Fruit fly (Drosophila melanogaster) whole organism, embryonic: ENCODE results near the gene CG2993.
A peak's percentile ranks its signal among the peaks of the same experiment; 100 is the strongest.

Experiments used
- Abd-B ChIP-seq: fragments of 200-800 bp; sonication (Bioruptor generic); optimal IDR thresholded peaks from 2 replicates; lab custom pipeline; 2018; ENCODE audit warnings: missing biosample characterization, mild to moderate bottlenecking, missing genetic modification characterization, moderate library complexity
- B-H2 ChIP-seq: fragments of 200-800 bp; sonication (Bioruptor generic); optimal IDR thresholded peaks from 2 replicates; lab custom pipeline; 2018; ENCODE audit warnings: missing biosample characterization, mild to moderate bottlenecking, missing genetic modification characterization
- CG10209 ChIP-seq: fragments of 200-800 bp; sonication (Bioruptor generic); optimal IDR thresholded peaks from 3 replicates; lab custom pipeline; 2017; ENCODE audit warnings: missing biosample characterization, mild to moderate bottlenecking, missing genetic modification characterization, missing genetic modification reagents
- CG1024 ChIP-seq: fragments of 200-800 bp; sonication (Bioruptor generic); IDR thresholded peaks from 2 replicates; pipeline ENCODE4 v1.3.6; 2022; ENCODE audit warnings: missing biosample characterization, missing genetic modification characterization
- CG12391 ChIP-seq: fragments of 200-800 bp; sonication (Bioruptor generic); optimal IDR thresholded peaks from 3 replicates; lab custom pipeline; 2018; ENCODE audit warnings: missing biosample characterization, mild to moderate bottlenecking, missing genetic modification characterization, moderate library complexity
- CG12942 ChIP-seq: fragments of 200-800 bp; sonication (Bioruptor generic); optimal IDR thresholded peaks from 3 replicates; lab custom pipeline; 2016; ENCODE audit warnings: missing biosample characterization, missing genetic modification characterization
- CG13287 ChIP-seq: fragments of 200-800 bp; sonication (Bioruptor generic); IDR thresholded peaks from 2 replicates; pipeline ENCODE4 v1.3.6; 2022; ENCODE audit warnings: missing biosample characterization, missing genetic modification characterization; ENCODE audit not compliant: partially characterized antibody
- CG13296 ChIP-seq: fragments of 200-800 bp; sonication (Bioruptor generic); optimal IDR thresholded peaks from 3 replicates; lab custom pipeline; 2018; ENCODE audit warnings: missing biosample characterization, mild to moderate bottlenecking, missing genetic modification characterization
- CG17328 ChIP-seq: fragments of 200-800 bp; sonication (Bioruptor generic); IDR thresholded peaks from 2 replicates; pipeline ENCODE4 v1.3.6; 2022; ENCODE audit warnings: missing biosample characterization, missing genetic modification characterization
- CG17568 ChIP-seq: fragments of 200-800 bp; sonication (Bioruptor generic); optimal IDR thresholded peaks from 2 replicates; lab custom pipeline; 2018; ENCODE audit warnings: missing biosample characterization, mild to moderate bottlenecking, missing genetic modification characterization, moderate library complexity
- CG2120 ChIP-seq: fragments of 200-800 bp; sonication (Bioruptor generic); optimal IDR thresholded peaks from 3 replicates; lab custom pipeline; 2016; ENCODE audit warnings: missing biosample characterization, missing genetic modification characterization
- CG31441 ChIP-seq: fragments of 200-800 bp; sonication (Bioruptor generic); IDR thresholded peaks from 2 replicates; pipeline ENCODE4 v1.3.6; 2022; ENCODE audit warnings: missing biosample characterization, missing genetic modification characterization
- CG3847 ChIP-seq: fragments of 200-800 bp; sonication (Bioruptor generic); IDR thresholded peaks from 2 replicates; pipeline ENCODE4 v1.3.6; 2022; ENCODE audit warnings: missing biosample characterization, missing genetic modification characterization
- CG4617 ChIP-seq: fragments of 200-800 bp; sonication (Bioruptor generic); optimal IDR thresholded peaks from 3 replicates; lab custom pipeline; 2016; ENCODE audit warnings: missing biosample characterization, missing genetic modification characterization, borderline replicate concordance
- CG5180 ChIP-seq: fragments of 200-800 bp; sonication (Bioruptor generic); optimal IDR thresholded peaks from 3 replicates; lab custom pipeline; 2017; ENCODE audit warnings: missing biosample characterization, missing genetic modification characterization, mild to moderate bottlenecking, moderate library complexity, missing genetic modification reagents
- CG6765 ChIP-seq: fragments of 200-800 bp; sonication (Bioruptor generic); optimal IDR thresholded peaks from 3 replicates; lab custom pipeline; 2017; ENCODE audit warnings: missing biosample characterization, mild to moderate bottlenecking, missing genetic modification characterization
- CG7556 ChIP-seq: fragments of 200-800 bp; sonication (Bioruptor generic); optimal IDR thresholded peaks from 2 replicates; lab custom pipeline; 2017; ENCODE audit warnings: missing biosample characterization, mild to moderate bottlenecking, missing genetic modification characterization
- CG8089 ChIP-seq: fragments of 200-800 bp; sonication (Bioruptor generic); optimal IDR thresholded peaks from 3 replicates; lab custom pipeline; 2016; ENCODE audit warnings: missing biosample characterization, missing genetic modification characterization
- CG8359 ChIP-seq: fragments of 200-800 bp; sonication (Bioruptor generic); optimal IDR thresholded peaks from 2 replicates; lab custom pipeline; 2017; ENCODE audit warnings: missing biosample characterization, mild to moderate bottlenecking, missing genetic modification characterization, borderline replicate concordance
- CG9215 ChIP-seq: fragments of 200-800 bp; sonication (Bioruptor generic); IDR thresholded peaks from 2 replicates; pipeline ENCODE4 v1.3.6; 2022; ENCODE audit warnings: missing biosample characterization, missing genetic modification characterization
- CG9817 ChIP-seq: fragments of 200-800 bp; sonication (Bioruptor generic); optimal IDR thresholded peaks from 2 replicates; lab custom pipeline; 2018; ENCODE audit warnings: missing biosample characterization, mild to moderate bottlenecking, missing genetic modification characterization, moderate library complexity
- D19B ChIP-seq: fragments of 200-800 bp; sonication (Bioruptor generic); optimal IDR thresholded peaks from 2 replicates; lab custom pipeline; 2017; ENCODE audit warnings: missing biosample characterization, mild to moderate bottlenecking, missing genetic modification characterization
- Dek ChIP-seq: fragments of 200-800 bp; sonication (Bioruptor generic); optimal IDR thresholded peaks from 3 replicates; lab custom pipeline; 2019; ENCODE audit warnings: missing biosample characterization, mild to moderate bottlenecking, missing genetic modification characterization, moderate library complexity
- E2f1 ChIP-seq: fragments of 200-800 bp; sonication (Bioruptor generic); IDR thresholded peaks from 2 replicates; pipeline ENCODE4 v1.3.6; 2022; ENCODE audit warnings: missing biosample characterization, missing genetic modification characterization
- Fer3 ChIP-seq: fragments of 200-800 bp; sonication (Bioruptor generic); optimal IDR thresholded peaks from 2 replicates; lab custom pipeline; 2018; ENCODE audit warnings: missing biosample characterization, mild to moderate bottlenecking, missing genetic modification characterization, moderate library complexity
- HHEX ChIP-seq: fragments of 200-800 bp; sonication (Bioruptor generic); optimal IDR thresholded peaks from 3 replicates; lab custom pipeline; 2017; ENCODE audit warnings: missing biosample characterization, mild to moderate bottlenecking, missing genetic modification characterization, missing genetic modification reagents
- Hey ChIP-seq: fragments of 200-800 bp; sonication (Bioruptor generic); optimal IDR thresholded peaks from 3 replicates; lab custom pipeline; 2018; ENCODE audit warnings: missing biosample characterization, mild to moderate bottlenecking, missing genetic modification characterization
- Meics ChIP-seq: fragments of 200-800 bp; sonication (Bioruptor generic); optimal IDR thresholded peaks from 2 replicates; lab custom pipeline; 2017; ENCODE audit warnings: missing biosample characterization, mild to moderate bottlenecking, missing genetic modification characterization
- Rx ChIP-seq: fragments of 200-800 bp; sonication (Bioruptor generic); IDR thresholded peaks from 2 replicates; pipeline ENCODE4 v1.3.6; 2022; ENCODE audit warnings: missing biosample characterization, missing genetic modification characterization
- Sox100B ChIP-seq: fragments of 200-800 bp; sonication (Bioruptor generic); optimal IDR thresholded peaks from 3 replicates; lab custom pipeline; 2018; ENCODE audit warnings: missing biosample characterization, mild to moderate bottlenecking, missing genetic modification characterization
- Sox102F ChIP-seq: fragments of 200-800 bp; sonication (Bioruptor generic); optimal IDR thresholded peaks from 2 replicates; lab custom pipeline; 2018; ENCODE audit warnings: missing biosample characterization, mild to moderate bottlenecking, missing genetic modification characterization, moderate library complexity
- Taf1 ChIP-seq: fragments of 200-800 bp; sonication (Bioruptor generic); IDR thresholded peaks from 2 replicates; pipeline ENCODE4 v1.3.6; 2022; ENCODE audit warnings: missing biosample characterization, missing genetic modification characterization
- ab ChIP-seq: fragments of 200-800 bp; sonication (Bioruptor generic); optimal IDR thresholded peaks from 2 replicates; lab custom pipeline; 2016; ENCODE audit warnings: missing biosample characterization, missing genetic modification characterization
- az2 ChIP-seq: fragments of 200-800 bp; sonication (Bioruptor generic); optimal IDR thresholded peaks from 3 replicates; lab custom pipeline; 2016; ENCODE audit warnings: missing biosample characterization, missing genetic modification characterization
- caup ChIP-seq: fragments of 200-800 bp; sonication (Bioruptor generic); optimal IDR thresholded peaks from 3 replicates; lab custom pipeline; 2017; ENCODE audit warnings: missing biosample characterization, mild to moderate bottlenecking, missing genetic modification characterization, moderate library complexity; ENCODE audit not compliant: severe bottlenecking
- chinmo ChIP-seq: fragments of 200-800 bp; sonication (Bioruptor generic); IDR thresholded peaks from 4 replicates; pipeline ENCODE4 v1.3.6; 2022; ENCODE audit warnings: missing biosample characterization, missing genetic modification characterization; ENCODE audit not compliant: partially characterized antibody
- crol ChIP-seq: fragments of 200-800 bp; sonication (Bioruptor generic); IDR thresholded peaks from 2 replicates; pipeline ENCODE4 v1.3.6; 2022; ENCODE audit warnings: missing biosample characterization, missing genetic modification characterization
- danr ChIP-seq: fragments of 200-800 bp; sonication (Bioruptor generic); IDR thresholded peaks from 2 replicates; pipeline ENCODE4 v1.3.6; 2022; ENCODE audit warnings: missing biosample characterization, missing genetic modification characterization
- dpn ChIP-seq, 2 experiments: fragments of 200-800 bp; sonication (Bioruptor generic); optimal IDR thresholded peaks; 3 replicates each; lab custom pipeline; 2016; ENCODE audit warnings: missing biosample characterization in 2 of 2, missing genetic modification characterization in 2 of 2
- dysf ChIP-seq: fragments of 200-800 bp; sonication (Bioruptor generic); IDR thresholded peaks from 3 replicates; pipeline ENCODE4 v1.3.6; 2022; ENCODE audit warnings: missing biosample characterization, missing genetic modification characterization
- ewg ChIP-seq: fragments of 200-800 bp; sonication (Bioruptor generic); optimal IDR thresholded peaks from 3 replicates; lab custom pipeline; 2017; ENCODE audit warnings: mild to moderate bottlenecking, missing biosample characterization, missing genetic modification reagents, missing genetic modification characterization
- gro ChIP-seq: fragments of 200-800 bp; sonication (Bioruptor generic); optimal IDR thresholded peaks from 2 replicates; lab custom pipeline; 2016; ENCODE audit warnings: missing biosample characterization, missing genetic modification characterization
- hth ChIP-seq: fragments of >200 bp; optimal IDR thresholded peaks from 2 replicates; lab custom pipeline; 2017; ENCODE audit warnings: inconsistent platforms
- inv ChIP-seq: fragments of 200-800 bp; sonication (Bioruptor generic); IDR thresholded peaks from 2 replicates; pipeline ENCODE4 v1.3.6; 2022; ENCODE audit warnings: missing biosample characterization, missing genetic modification characterization; ENCODE audit not compliant: partially characterized antibody
- mam ChIP-seq: fragments of 200-800 bp; sonication (Bioruptor generic); optimal IDR thresholded peaks from 3 replicates; lab custom pipeline; 2016; ENCODE audit warnings: missing biosample characterization, missing genetic modification characterization
- ranshi ChIP-seq: fragments of 200-800 bp; sonication (Bioruptor generic); IDR thresholded peaks from 2 replicates; pipeline ENCODE4 v1.3.6; 2022; ENCODE audit warnings: missing biosample characterization, missing genetic modification characterization
- row ChIP-seq: fragments of 200-800 bp; sonication (Bioruptor generic); IDR thresholded peaks from 3 replicates; pipeline ENCODE4 v1.3.6; 2022; ENCODE audit warnings: missing biosample characterization, missing genetic modification characterization
- so ChIP-seq: fragments of 200-800 bp; sonication (Bioruptor generic); IDR thresholded peaks from 3 replicates; pipeline ENCODE4 v1.3.6; 2022; ENCODE audit warnings: missing biosample characterization, missing genetic modification characterization
- tgo ChIP-seq: fragments of 200-800 bp; sonication (Bioruptor generic); IDR thresholded peaks from 3 replicates; pipeline ENCODE4 v1.3.6; 2022; ENCODE audit warnings: missing biosample characterization, missing genetic modification characterization
- zf30C ChIP-seq: fragments of 200-800 bp; sonication (Bioruptor generic); optimal IDR thresholded peaks from 3 replicates; lab custom pipeline; 2018; ENCODE audit warnings: missing biosample characterization, mild to moderate bottlenecking, missing genetic modification characterization

Gene CG2993

DNA sequence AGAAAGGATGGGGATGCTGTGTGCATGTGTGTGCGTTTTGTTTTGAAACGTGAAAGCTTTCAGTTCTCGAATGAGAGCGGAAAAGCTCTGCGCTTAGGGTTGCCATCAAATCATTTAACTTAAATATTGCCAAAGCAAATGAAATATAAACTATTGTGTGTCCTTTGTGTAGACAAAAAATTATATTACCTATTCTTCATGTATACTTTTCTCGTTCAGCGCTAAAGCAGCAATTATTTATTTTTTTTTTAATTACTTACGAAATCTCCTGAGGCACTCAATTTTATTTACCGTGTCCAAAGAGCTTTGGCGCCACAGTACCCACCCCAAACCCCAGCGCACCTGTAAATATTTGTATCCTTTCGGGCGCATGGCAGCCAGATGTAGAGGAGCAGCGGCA is 11.7 kb upstream of the CG2993 start (continued):
- TF ChIP-seq dysf (peak; percentile 64), E2f1 (GFP tag; lab: Robert Waterston, UW) (0 out of 2 replicates have a peak, but pooled peaks have one; percentile 31), CG13296 (GFP tag; lab: Kevin White, UChicago) (peak; percentile 29), ewg (GFP tag; lab: Kevin White, UChicago) (peak; percentile 37), CG17568 (no peak), CG9215 (GFP tag; lab: Robert Waterston, UW) (peak; percentile 54; the same call in 1 of the 2 replicates), gro (peak; percentile 16), CG10209 (GFP tag; lab: Kevin White, UChicago) (peak; percentile 36), B-H2 (GFP tag; lab: Kevin White, UChicago) (peak; percentile 17), so (GFP tag; lab: Robert Waterston, UW) (no peak), CG6765 (peak; percentile 50), chinmo (GFP tag; lab: Robert Waterston, UW) (no peak), crol (GFP tag; lab: Robert Waterston, UW) (no peak), az2 (GFP tag; lab: Kevin White, UChicago) (peak; percentile 8), CG31441 (GFP tag; lab: Robert Waterston, UW) (0 out of 2 replicates have a peak, but pooled peaks have one; percentile 19), Fer3 (tag; lab: Kevin White, UChicago) (peak; percentile 39), Taf1 (GFP tag; lab: Robert Waterston, UW) (peak; percentile 42; the same call in 1 of the 2 replicates), zf30C (GFP tag; lab: Kevin White, UChicago) (peak; percentile 33), D19B (GFP tag; lab: Kevin White, UChicago) (peak; percentile 20), tgo (GFP tag; lab: Robert Waterston, UW) (peak; percentile 43; the same call in 2 of the 3 replicates), CG3847 (GFP tag; lab: Robert Waterston, UW) (peak; percentile 30), CG4617 (GFP tag; lab: Kevin White, UChicago) (no peak), Sox100B (GFP tag; lab: Kevin White, UChicago) (peak; percentile 3), danr (GFP tag; lab: Robert Waterston, UW) (0 out of 2 replicates have a peak, but pooled peaks have one; percentile 22), Meics (GFP tag; lab: Kevin White, UChicago) (peak; percentile 71), Sox102F (GFP tag; lab: Kevin White, UChicago) (peak; percentile 27), inv (no peak), CG2120 (peak; percentile 84), CG8089 (no peak), CG17328 (GFP tag; lab: Robert Waterston, UW) (no peak), CG9817 (tag; lab: Kevin White, UChicago) (peak; percentile 14), Rx (GFP tag; lab: Robert Waterston, UW) (peak; percentile 27; the same call in 1 of the 2 replicates), hth (lab: Kevin White, UChicago) (no peak), caup (peak; percentile 19), ranshi (peak; percentile 54), mam (GFP tag; lab: Kevin White, UChicago) (peak; percentile 52), CG12942 (GFP tag; lab: Kevin White, UChicago) (no peak), CG8359 (no peak), CG7556 (GFP tag; lab: Kevin White, UChicago) (peak; percentile 66), HHEX (peak; percentile 45), CG12391 (tag; lab: Kevin White, UChicago) (peak; percentile 24), dpn (GFP tag; optimal IDR thresholded peaks at IDR 0.05; lab: Kevin White, UChicago) (peak in 1 of 2 experiments; percentile 11), Dek (tag; lab: Kevin White, UChicago) (peak; percentile 37), Hey (no peak), CG1024 (no peak), CG13287 (GFP tag; lab: Robert Waterston, UW) (no peak), Abd-B (GFP tag; lab: Kevin White, UChicago) (peak; percentile 11), ab (GFP tag; lab: Kevin White, UChicago) (no peak), row (GFP tag; lab: Robert Waterston, UW) (peak; percentile 74), CG5180 (GFP tag; lab: Kevin White, UChicago) (no peak)
